Worm (Caenorhabditis elegans): ENCODE results near the gene sphk-1.

DNA sequence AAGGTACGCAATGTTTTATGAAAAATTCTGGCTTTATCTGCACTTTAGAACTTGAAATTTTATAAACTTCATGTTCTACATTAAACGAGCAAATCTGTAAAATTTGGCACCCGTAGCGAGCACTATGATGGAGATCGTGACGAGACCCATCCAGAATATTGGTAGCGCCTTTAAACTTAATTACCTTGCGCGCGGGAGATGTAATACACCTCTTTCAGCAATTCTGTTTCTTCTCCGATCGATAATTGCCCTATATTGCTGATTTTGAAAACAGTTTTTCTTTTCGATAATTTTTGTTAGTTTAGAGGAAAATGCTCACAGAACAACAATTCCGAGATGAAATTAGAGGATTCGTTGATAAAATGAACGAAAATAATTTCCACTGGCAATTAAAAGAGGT, 42.6 kb downstream of the sphk-1 start, which contains the start of gene atg-10:
- no peak for TF ChIP-seq ztf-22 (GFP tag; optimal IDR thresholded peaks at IDR 0.05)
- no peak for TF ChIP-seq ets-4 (GFP tag; optimal IDR thresholded peaks at IDR 0.05)
- TF ChIP-seq ztf-26 (tag; optimal IDR thresholded peaks at IDR 0.05) = no peak
- no peak for TF ChIP-seq ztf-18 (tag; optimal IDR thresholded peaks at IDR 0.05)
- no peak for TF ChIP-seq ama-1 (optimal IDR thresholded peaks at IDR 0.05)
- no peak for TF ChIP-seq ama-1 (GFP tag; optimal IDR thresholded peaks at IDR 0.05)
- no peak for TF ChIP-seq attf-6 (GFP tag; IDR thresholded peaks at IDR 0.05)
- TF ChIP-seq let-526 (GFP tag; IDR thresholded peaks at IDR 0.05) = no peak
- no peak for TF ChIP-seq aptf-3 (GFP tag; IDR thresholded peaks at IDR 0.05)
- no peak for TF ChIP-seq pha-4 (tag; optimal IDR thresholded peaks at IDR 0.05)
- no peak for TF ChIP-seq madf-10 (tag; optimal IDR thresholded peaks at IDR 0.05)
